Fruit fly (Drosophila melanogaster) whole organism, wandering third instar larva: Measurements from ENCODE around the gene Muc91C.

Experiments
- OdsH ChIP-seq: fragments of 200-800 bp; sonication (Bioruptor generic); optimal IDR thresholded peaks from 2 replicates; lab custom pipeline; 2016; ENCODE audit warnings: missing biosample characterization, mild to moderate bottlenecking, missing genetic modification characterization
- Rel ChIP-seq, 2 experiments: fragments of 200-800 bp; sonication (Bioruptor generic) in 1 of 2; optimal IDR thresholded peaks; 2 replicates in 1 of 2; 3 replicates in 1 of 2; lab custom pipeline; 2016 to 2019; ENCODE audit warnings: mild to moderate bottlenecking in 2 of 2, missing biosample characterization in 2 of 2, missing genetic modification characterization in 2 of 2, moderate library complexity in 1 of 2
- dsf ChIP-seq: sonication (Bioruptor generic); optimal IDR thresholded peaks from 2 replicates; lab custom pipeline; 2016; ENCODE audit warnings: missing biosample characterization, missing genetic modification characterization, borderline replicate concordance
- ey ChIP-seq: fragments of 200-800 bp; sonication (Bioruptor generic); optimal IDR thresholded peaks from 2 replicates; lab custom pipeline; 2016; ENCODE audit warnings: missing biosample characterization, missing genetic modification characterization
- fru ChIP-seq: fragments of 200-800 bp; sonication (Bioruptor generic); optimal IDR thresholded peaks from 3 replicates; lab custom pipeline; 2016; ENCODE audit warnings: missing biosample characterization, mild to moderate bottlenecking, missing genetic modification characterization
- lola ChIP-seq: fragments of >200 bp; optimal IDR thresholded peaks from 2 replicates; lab custom pipeline; 2017; ENCODE audit warnings: missing biosample characterization, missing genetic modification characterization
- pan ChIP-seq: fragments of >200 bp; optimal IDR thresholded peaks from 2 replicates; lab custom pipeline; 2017

DNA sequence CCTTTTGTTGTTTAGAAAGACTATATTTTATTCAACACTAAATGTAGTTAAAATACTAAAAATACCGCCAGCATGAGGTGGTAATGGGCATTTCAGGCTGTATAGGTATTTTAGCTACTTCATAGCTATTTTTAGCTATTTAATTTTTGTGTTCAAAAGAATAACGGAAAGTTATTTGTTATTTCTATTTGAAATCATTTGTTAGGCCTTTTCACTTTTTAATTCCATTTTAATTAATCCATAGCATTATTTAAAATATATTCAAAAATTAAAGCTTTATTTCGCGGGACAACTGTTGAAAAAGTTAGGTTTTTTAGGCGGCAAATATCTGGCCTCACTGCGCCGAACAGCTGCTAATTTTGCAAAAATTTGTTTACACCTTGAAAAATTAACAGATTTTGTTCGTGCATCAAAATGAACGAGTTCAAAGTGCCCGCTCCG is 15.0 kb downstream of the Muc91C start, which contains the start of the genes dind and CG7706:
- TF ChIP-seq dsf (GFP tag; lab: Kevin White, UChicago) (no peak), pan (no peak), fru (GFP tag; lab: Kevin White, UChicago) (no peak), ey (GFP tag; lab: Kevin White, UChicago) (no peak), lola (no peak), OdsH (GFP tag; lab: Kevin White, UChicago) (no peak), Rel (GFP tag; optimal IDR thresholded peaks at IDR 0.05; lab: Kevin White, UChicago) (no peak), Rel (tag; optimal IDR thresholded peaks at IDR 0.05; lab: Kevin White, UChicago) (no peak)
